Worm (Caenorhabditis elegans) whole organism, L4 larva: Measurements from ENCODE around the gene R10E4.1.

Experiments
- F10B5.3 ChIP-seq: sonication (generic microtip); optimal IDR thresholded peaks from 2 replicates; lab custom pipeline; 2016; ENCODE audit warnings: mild to moderate bottlenecking, missing genetic modification characterization, missing compliant biosample characterization
- F44E2.7 ChIP-seq: fragments of 200-800 bp; sonication (Bioruptor generic); IDR thresholded peaks from 2 replicates; pipeline ENCODE4 v2.1.2; 2022; ENCODE audit warnings: missing genetic modification characterization, missing compliant biosample characterization
- R02D3.7 ChIP-seq: fragments of 150-350 bp; sonication (generic microtip); optimal IDR thresholded peaks from 3 replicates; lab custom pipeline; 2014; ENCODE audit warnings: missing biosample characterization, missing genetic modification characterization
- T26A8.4 ChIP-seq: fragments of 200-800 bp; sonication (Bioruptor generic); IDR thresholded peaks from 2 replicates; pipeline ENCODE4 v1.3.6; 2022; ENCODE audit warnings: missing genetic modification characterization, missing compliant biosample characterization
- Y5F2A.4 ChIP-seq: fragments of 200-800 bp; sonication (Bioruptor generic); optimal IDR thresholded peaks from 2 replicates; lab custom pipeline; 2018; ENCODE audit warnings: mild to moderate bottlenecking, missing genetic modification characterization, missing compliant biosample characterization
- ZK337.2 ChIP-seq: fragments of 200-800 bp; sonication (Bioruptor generic); IDR thresholded peaks from 2 replicates; pipeline ENCODE4 v1.3.6; 2022; ENCODE audit warnings: missing genetic modification reagents, missing genetic modification characterization, missing compliant biosample characterization
- aha-1 ChIP-seq: fragments of 150-350 bp; peaks from one replicate; lab custom pipeline; 2014; ENCODE audit warnings: missing biosample characterization, missing genetic modification characterization
- ceh-28 ChIP-seq: fragments of 150-350 bp; optimal IDR thresholded peaks from 2 replicates; lab custom pipeline; 2014; ENCODE audit warnings: missing biosample characterization, missing genetic modification reagents, missing genetic modification characterization
- ceh-32 ChIP-seq: sonication (generic microtip); optimal IDR thresholded peaks from 2 replicates; lab custom pipeline; 2016; ENCODE audit warnings: mild to moderate bottlenecking, missing genetic modification characterization, missing compliant biosample characterization; ENCODE audit not compliant: poor library complexity
- ceh-62 ChIP-seq: sonication (generic microtip); optimal IDR thresholded peaks from 2 replicates; lab custom pipeline; 2017; ENCODE audit warnings: missing biosample characterization, missing genetic modification characterization
- dve-1 ChIP-seq: sonication (generic microtip); optimal IDR thresholded peaks from 2 replicates; lab custom pipeline; 2017; ENCODE audit warnings: antibody characterized with exemption, mild to moderate bottlenecking, missing genetic modification characterization, missing compliant biosample characterization; ENCODE audit not compliant: insufficient read depth
- hmg-1.1 ChIP-seq: fragments of 200-800 bp; sonication (Bioruptor generic); IDR thresholded peaks from 2 replicates; pipeline ENCODE4 v1.3.6; 2022; ENCODE audit warnings: missing genetic modification reagents, missing genetic modification characterization, missing compliant biosample characterization
- lin-29 ChIP-seq: fragments of 200-800 bp; sonication (Bioruptor generic); IDR thresholded peaks from 2 replicates; pipeline ENCODE4 v1.3.6; 2022; ENCODE audit warnings: missing genetic modification reagents, missing genetic modification characterization, missing compliant biosample characterization
- lir-3 ChIP-seq: sonication (generic microtip); optimal IDR thresholded peaks from 2 replicates; lab custom pipeline; 2016; ENCODE audit warnings: mild to moderate bottlenecking, missing genetic modification characterization, missing compliant biosample characterization
- madf-5 ChIP-seq, 2 experiments: fragments of 200-800 bp; sonication (Bioruptor generic); IDR thresholded peaks; 2 replicates each; pipeline ENCODE4 v1.3.6; 2022; ENCODE audit warnings: missing compliant biosample characterization in 2 of 2, missing genetic modification characterization in 2 of 2
- mdt-29 ChIP-seq: fragments of 200-800 bp; sonication (Bioruptor generic); IDR thresholded peaks from 2 replicates; pipeline ENCODE4 v1.3.6; 2022; ENCODE audit warnings: missing genetic modification reagents, missing genetic modification characterization, missing compliant biosample characterization
- nhr-28 ChIP-seq: fragments of 150-350 bp; optimal IDR thresholded peaks from 2 replicates; lab custom pipeline; 2014; ENCODE audit warnings: missing biosample characterization, missing genetic modification characterization
- nhr-41 ChIP-seq: fragments of 200-800 bp; sonication (Bioruptor generic); IDR thresholded peaks from 2 replicates; pipeline ENCODE4 v1.3.6; 2022; ENCODE audit warnings: missing genetic modification reagents, missing genetic modification characterization, missing compliant biosample characterization
- nhr-77 ChIP-seq: fragments of 150-350 bp; optimal IDR thresholded peaks from 2 replicates; lab custom pipeline; 2014; ENCODE audit warnings: missing biosample characterization, missing genetic modification characterization
- php-3 ChIP-seq: fragments of 200-800 bp; sonication (Bioruptor generic); IDR thresholded peaks from 2 replicates; pipeline ENCODE4 v1.3.6; 2022; ENCODE audit warnings: missing genetic modification reagents, missing genetic modification characterization, missing compliant biosample characterization
- skn-1 ChIP-seq: fragments of 150-350 bp; optimal IDR thresholded peaks from 2 replicates; lab custom pipeline; 2014; ENCODE audit warnings: missing biosample characterization, missing genetic modification characterization
- snpc-1.2 ChIP-seq: fragments of 200-800 bp; sonication (Bioruptor generic); IDR thresholded peaks from 2 replicates; pipeline ENCODE4 v1.3.6; 2022; ENCODE audit warnings: missing genetic modification reagents, missing genetic modification characterization, missing compliant biosample characterization
- tag-97 ChIP-seq: fragments of 200-800 bp; sonication (Bioruptor generic); IDR thresholded peaks from 2 replicates; pipeline ENCODE4 v1.3.6; 2022; ENCODE audit warnings: missing genetic modification characterization, missing compliant biosample characterization
- unc-130 ChIP-seq: sonication (generic microtip); optimal IDR thresholded peaks from 2 replicates; lab custom pipeline; 2016; ENCODE audit warnings: missing genetic modification reagents, missing genetic modification characterization, missing compliant biosample characterization
- unc-39 ChIP-seq: sonication (generic microtip); optimal IDR thresholded peaks from 2 replicates; lab custom pipeline; 2017; ENCODE audit warnings: missing biosample characterization, missing genetic modification characterization
- unc-62 ChIP-seq, 3 experiments: fragments of 150-350 bp in 1 of 3; sonication (generic microtip); optimal IDR thresholded peaks in 2 of 3; peaks in 1 of 3; 1 replicate in 1 of 3; 2 replicates in 2 of 3; lab custom pipeline; 2014 to 2017; ENCODE audit warnings: missing biosample characterization in 3 of 3, missing genetic modification characterization in 3 of 3, missing genetic modification reagents in 3 of 3, missing genotype in 1 of 3
- zip-2 ChIP-seq: fragments of 150-350 bp; optimal IDR thresholded peaks from 2 replicates; lab custom pipeline; 2014; ENCODE audit warnings: missing biosample characterization, missing genetic modification characterization
- ztf-11 ChIP-seq: fragments of 150-350 bp; optimal IDR thresholded peaks from 2 replicates; lab custom pipeline; 2014; ENCODE audit warnings: missing biosample characterization, missing genetic modification characterization
- ztf-7 ChIP-seq: fragments of 150-350 bp; optimal IDR thresholded peaks from 2 replicates; lab custom pipeline; 2014; ENCODE audit warnings: missing biosample characterization, missing genetic modification characterization

The R10E4.1 gene

ce11 chrIII:4241181-4241580, 28.4 kb upstream of the R10E4.1 start:
- TF ChIP-seq lin-29 (no peak), R02D3.7 (no peak), unc-62 (GFP tag; optimal IDR thresholded peaks at IDR 0.05 in 1 of 2; lab: Kevin White, UChicago) (peak in 1 of 2 experiments; percentile 62), unc-62 (tag; optimal IDR thresholded peaks at IDR 0.05; lab: Kevin White, UChicago) (no peak), hmg-1.1 (GFP tag; lab: Robert Waterston, UW) (no peak), Y5F2A.4 (GFP tag; lab: Kevin White, UChicago) (no peak)

ce11 chrIII:4242225-4242862, 27.2 kb upstream of the R10E4.1 start, which contains the start of gene F43C1.7:
Gene F43C1.7, minus strand, starts transcription at chrIII:4242575.
- peak; percentile 15 for TF ChIP-seq unc-39 (tag; lab: Kevin White, UChicago)
- peak; percentile 90 for TF ChIP-seq zip-2
- TF ChIP-seq ztf-7 (tag; lab: Kevin White, UChicago): no peak

DNA sequence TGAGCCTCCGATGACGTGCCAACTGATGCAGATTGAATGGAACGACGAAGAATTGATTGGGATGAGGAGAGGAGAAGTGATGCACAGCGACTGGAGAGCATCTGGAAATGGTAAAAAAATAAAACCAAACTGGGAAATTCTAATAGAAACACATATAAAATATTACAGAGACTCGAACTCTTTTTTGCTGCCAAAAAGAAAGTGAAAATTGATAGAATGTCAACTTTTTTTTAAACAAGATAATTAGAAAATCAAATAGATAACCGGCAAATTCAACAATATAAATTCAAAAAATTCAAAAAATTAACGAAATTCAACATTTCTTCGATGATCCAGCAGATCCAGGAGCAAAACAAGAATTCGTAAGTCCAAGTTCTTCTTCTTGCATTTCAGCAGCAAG, 26.1 kb upstream of the R10E4.1 start, which contains the start of gene mrpl-21:
Gene mrpl-21, minus strand, starts transcription at position 101 of the 400 bp plus-strand sequence.
- no peak for TF ChIP-seq T26A8.4 (GFP tag; lab: Robert Waterston, UW)
- TF ChIP-seq ztf-11 (tag; lab: Kevin White, UChicago): no peak
- TF ChIP-seq tag-97: no peak
- TF ChIP-seq, all 104 proteins: peak for 0

- TF ChIP-seq lin-29 (no peak), unc-130 (no peak), nhr-77 (no peak), ceh-32 (tag; lab: Kevin White, UChicago) (no peak), ztf-11 (tag; lab: Kevin White, UChicago) (no peak), tag-97 (no peak), skn-1 (tag; lab: Kevin White, UChicago) (no peak), lir-3 (tag; lab: Kevin White, UChicago) (no peak), ceh-62 (no peak), aha-1 (tag; lab: Kevin White, UChicago) (no peak), nhr-41 (GFP tag; lab: Robert Waterston, UW) (no peak), php-3 (no peak), F10B5.3 (tag; lab: Kevin White, UChicago) (no peak), dve-1 (tag; lab: Kevin White, UChicago) (no peak), unc-39 (tag; lab: Kevin White, UChicago) (no peak)
These were observed 25.3 kb upstream of the R10E4.1 start, which contains the start of gene zhit-2 for ce11 chrIII:4244285-4244684. Gene zhit-2, minus strand, starts transcription at chrIII:4244385.

DNA sequence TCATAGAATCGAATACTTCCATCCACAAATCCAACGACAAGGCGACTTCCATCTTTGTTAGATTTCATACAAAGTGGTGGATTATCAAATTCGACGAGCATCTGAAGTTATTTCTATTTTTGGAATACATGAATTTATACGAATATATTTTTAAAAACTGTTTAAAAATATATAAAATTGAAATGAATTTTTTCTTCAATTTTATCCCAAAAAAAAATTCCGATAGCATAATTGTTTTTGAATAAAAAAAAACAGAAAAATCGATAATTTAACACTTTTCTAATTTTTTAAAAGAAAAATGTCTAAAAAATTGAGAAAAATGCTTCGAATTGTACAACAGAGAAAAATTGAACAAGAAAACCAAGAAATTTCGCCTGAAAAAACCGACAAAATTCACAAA, 22.0 kb upstream of the R10E4.1 start, which contains the start of gene Y44F5A.1:
Gene Y44F5A.1, minus strand, starts transcription at position 101 of the 400 bp plus-strand sequence.
- TF ChIP-seq F10B5.3 (tag; lab: Kevin White, UChicago): no peak

ce11 chrIII:4257896-4258295, 11.6 kb upstream of the R10E4.1 start:
- no peak for TF ChIP-seq F44E2.7 (GFP tag; lab: Robert Waterston, UW)
- TF ChIP-seq aha-1 (tag; lab: Kevin White, UChicago): peak; percentile 95

DNA sequence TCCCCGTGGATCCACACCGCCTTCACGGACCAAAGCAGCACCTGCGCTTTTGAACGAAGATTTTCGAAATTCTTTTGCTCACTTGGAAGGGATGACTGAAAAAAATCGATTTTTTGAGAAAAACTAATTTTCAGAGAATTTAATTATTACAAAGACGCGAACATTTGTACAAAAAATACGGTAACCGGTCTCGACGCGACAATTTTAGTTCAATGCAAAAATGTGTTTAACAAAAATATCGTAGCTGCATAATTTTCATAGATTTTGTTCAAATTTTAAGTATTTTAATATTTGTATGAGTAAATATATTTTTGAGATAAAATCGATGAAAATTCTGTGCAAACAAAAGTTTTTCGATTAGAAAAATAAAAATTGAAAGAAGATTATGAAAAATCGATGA, 6.5 kb upstream of the R10E4.1 start, which contains the start of gene T08A11.1:
Gene T08A11.1, minus strand, starts transcription at position 101 of the 400 bp plus-strand sequence.
- TF ChIP-seq nhr-28: no peak
- no peak for TF ChIP-seq ZK337.2 (GFP tag; lab: Robert Waterston, UW)
- TF ChIP-seq hmg-1.1 (GFP tag; lab: Robert Waterston, UW): no peak
- TF ChIP-seq mdt-29 (GFP tag; lab: Robert Waterston, UW): no peak
- no peak for TF ChIP-seq snpc-1.2 (GFP tag; lab: Robert Waterston, UW)
- TF ChIP-seq unc-62 (GFP tag; optimal IDR thresholded peaks at IDR 0.05 in 1 of 2; lab: Kevin White, UChicago): no peak
- no peak for TF ChIP-seq unc-62 (tag; optimal IDR thresholded peaks at IDR 0.05; lab: Kevin White, UChicago)
- no peak for TF ChIP-seq madf-5 (GFP tag; IDR thresholded peaks at IDR 0.05; lab: Robert Waterston, UW)
- TF ChIP-seq ceh-32 (tag; lab: Kevin White, UChicago): no peak
- TF ChIP-seq ceh-28: no peak
